Worm (Caenorhabditis elegans) whole organism, early embryonic: ENCODE measurements around the gene cmtr-2.

Experiments used
- ama-1 ChIP-seq: fragments of 150-350 bp; optimal IDR thresholded peaks from 2 replicates; lab custom pipeline; 2014
- ceh-36 ChIP-seq: sonication (generic microtip); optimal IDR thresholded peaks from 2 replicates; lab custom pipeline; 2016; ENCODE audit warnings: missing genetic modification characterization, inconsistent platforms, missing compliant biosample characterization
- flt-1 ChIP-seq: fragments of 200-800 bp; sonication (Bioruptor generic); IDR thresholded peaks from 2 replicates; pipeline ENCODE4 v1.3.6; 2022; ENCODE audit warnings: missing genetic modification characterization, missing compliant biosample characterization
- hmbx-1 ChIP-seq: sonication (generic microtip); optimal IDR thresholded peaks from 2 replicates; lab custom pipeline; 2016; ENCODE audit warnings: mild to moderate bottlenecking, missing genetic modification characterization, missing compliant biosample characterization
- hnd-1 ChIP-seq: sonication (generic microtip); optimal IDR thresholded peaks from 2 replicates; lab custom pipeline; 2016; ENCODE audit warnings: missing genetic modification characterization, missing compliant biosample characterization
- scrt-1 ChIP-seq: fragments of 200-800 bp; sonication (Bioruptor generic); IDR thresholded peaks from 2 replicates; pipeline ENCODE4 v1.3.6; 2022; ENCODE audit warnings: missing genetic modification characterization, missing compliant biosample characterization
- sea-1 ChIP-seq: fragments of 200-800 bp; sonication (Bioruptor generic); conservative IDR thresholded peaks from 2 replicates; pipeline ENCODE4 v1.3.6; 2022; ENCODE audit warnings: missing genetic modification characterization, missing compliant biosample characterization
- tbx-11 ChIP-seq: fragments of 200-800 bp; sonication (Bioruptor generic); IDR thresholded peaks from 2 replicates; pipeline ENCODE4 v1.3.6; 2022; ENCODE audit warnings: missing genetic modification characterization, missing compliant biosample characterization
- tra-4 ChIP-seq: sonication (generic microtip); optimal IDR thresholded peaks from 2 replicates; lab custom pipeline; 2017; ENCODE audit warnings: missing genetic modification characterization, missing compliant biosample characterization

ce11 chrIII:6608101-6608672, 7.0 kb upstream of the cmtr-2 start, which contains the start of the genes mdh-2 and F20H11.4:
- TF ChIP-seq tra-4: no peak
- no peak for TF ChIP-seq ceh-36 (tag; lab: Kevin White, UChicago)
- no peak for TF ChIP-seq tbx-11 (GFP tag; lab: Robert Waterston, UW)
- no peak for TF ChIP-seq ama-1
- no peak for TF ChIP-seq hnd-1 (tag; lab: Kevin White, UChicago)
- TF ChIP-seq flt-1 (GFP tag; lab: Robert Waterston, UW): no peak
- no peak for TF ChIP-seq hmbx-1
- TF ChIP-seq sea-1 (GFP tag; lab: Robert Waterston, UW): no peak
- no peak for TF ChIP-seq scrt-1 (GFP tag; lab: Robert Waterston, UW)
